Fruit fly (Drosophila melanogaster) whole organism, embryonic: ENCODE data around the gene CG12379.
A peak's percentile ranks its signal among the peaks of the same experiment; 100 is the strongest.

ENCODE experiments used
- Abd-B ChIP-seq: fragments of 200-800 bp; sonication (Bioruptor generic); optimal IDR thresholded peaks from 2 replicates; lab custom pipeline; 2018; ENCODE audit warnings: missing biosample characterization, mild to moderate bottlenecking, missing genetic modification characterization, moderate library complexity
- Blimp-1 ChIP-seq: fragments of 200-800 bp; sonication (Bioruptor generic); optimal IDR thresholded peaks from 3 replicates; lab custom pipeline; 2018; ENCODE audit warnings: missing biosample characterization, missing genetic modification characterization, mild to moderate bottlenecking, moderate library complexity, missing genetic modification reagents
- BtbVII ChIP-seq: fragments of 200-800 bp; sonication (Bioruptor generic); optimal IDR thresholded peaks from 3 replicates; lab custom pipeline; 2017; ENCODE audit warnings: missing biosample characterization, mild to moderate bottlenecking, missing genetic modification characterization
- CG10462 ChIP-seq: fragments of 200-800 bp; sonication (Bioruptor generic); optimal IDR thresholded peaks from 2 replicates; lab custom pipeline; 2016; ENCODE audit warnings: missing biosample characterization, missing genetic modification characterization
- CG10565 ChIP-seq: fragments of 200-800 bp; sonication (Bioruptor generic); optimal IDR thresholded peaks from 3 replicates; lab custom pipeline; 2016; ENCODE audit warnings: missing biosample characterization, mild to moderate bottlenecking, missing genetic modification characterization
- CG12071 ChIP-seq: fragments of 200-800 bp; sonication (Bioruptor generic); optimal IDR thresholded peaks from 3 replicates; lab custom pipeline; 2018; ENCODE audit warnings: missing biosample characterization, mild to moderate bottlenecking, missing genetic modification characterization
- CG12299 ChIP-seq: fragments of 200-800 bp; sonication (Bioruptor generic); optimal IDR thresholded peaks from 2 replicates; lab custom pipeline; 2018; ENCODE audit warnings: missing biosample characterization, mild to moderate bottlenecking, missing genetic modification characterization
- CG12391 ChIP-seq: fragments of 200-800 bp; sonication (Bioruptor generic); optimal IDR thresholded peaks from 3 replicates; lab custom pipeline; 2018; ENCODE audit warnings: missing biosample characterization, mild to moderate bottlenecking, missing genetic modification characterization, moderate library complexity
- CG12744 ChIP-seq: fragments of 200-800 bp; sonication (Bioruptor generic); optimal IDR thresholded peaks from 2 replicates; lab custom pipeline; 2016; ENCODE audit warnings: missing biosample characterization, missing genetic modification characterization
- CG13123 ChIP-seq: fragments of 200-800 bp; sonication (Bioruptor generic); optimal IDR thresholded peaks from 2 replicates; lab custom pipeline; 2016; ENCODE audit warnings: missing biosample characterization, missing genetic modification characterization
- CG15011 ChIP-seq: fragments of 200-800 bp; sonication (Bioruptor generic); optimal IDR thresholded peaks from 3 replicates; lab custom pipeline; 2018; ENCODE audit warnings: missing biosample characterization, mild to moderate bottlenecking, missing genetic modification characterization
- CG17186 ChIP-seq: fragments of 200-800 bp; sonication (Bioruptor generic); optimal IDR thresholded peaks from 3 replicates; lab custom pipeline; 2017; ENCODE audit warnings: missing biosample characterization, missing genetic modification reagents, missing genetic modification characterization
- CG17328 ChIP-seq: fragments of 200-800 bp; sonication (Bioruptor generic); IDR thresholded peaks from 2 replicates; pipeline ENCODE4 v1.3.6; 2022; ENCODE audit warnings: missing biosample characterization, missing genetic modification characterization
- CG2120 ChIP-seq: fragments of 200-800 bp; sonication (Bioruptor generic); optimal IDR thresholded peaks from 3 replicates; lab custom pipeline; 2016; ENCODE audit warnings: missing biosample characterization, missing genetic modification characterization
- CG31441 ChIP-seq: fragments of 200-800 bp; sonication (Bioruptor generic); IDR thresholded peaks from 2 replicates; pipeline ENCODE4 v1.3.6; 2022; ENCODE audit warnings: missing biosample characterization, missing genetic modification characterization
- CG3407 ChIP-seq: fragments of 200-800 bp; sonication (Bioruptor generic); optimal IDR thresholded peaks from 2 replicates; lab custom pipeline; 2018; ENCODE audit warnings: missing biosample characterization, mild to moderate bottlenecking, missing genetic modification characterization
- CG4328 ChIP-seq: fragments of 200-800 bp; sonication (Bioruptor generic); optimal IDR thresholded peaks from 3 replicates; lab custom pipeline; 2017; ENCODE audit warnings: missing biosample characterization, missing genetic modification reagents, missing genetic modification characterization
- CG6654 ChIP-seq: fragments of 200-800 bp; sonication (Bioruptor generic); optimal IDR thresholded peaks from 2 replicates; lab custom pipeline; 2017; ENCODE audit warnings: missing biosample characterization, mild to moderate bottlenecking, missing genetic modification characterization
- CG6689 ChIP-seq: fragments of 200-800 bp; sonication (Bioruptor generic); IDR thresholded peaks from 2 replicates; pipeline ENCODE4 v1.3.6; 2022; ENCODE audit warnings: missing biosample characterization, missing genetic modification characterization
- CG6765 ChIP-seq: fragments of 200-800 bp; sonication (Bioruptor generic); optimal IDR thresholded peaks from 3 replicates; lab custom pipeline; 2017; ENCODE audit warnings: missing biosample characterization, mild to moderate bottlenecking, missing genetic modification characterization
- Dll ChIP-seq: fragments of 200-800 bp; sonication (Bioruptor generic); IDR thresholded peaks from 4 replicates; pipeline ENCODE4 v1.3.6; 2022; ENCODE audit warnings: missing biosample characterization, missing genetic modification characterization; ENCODE audit not compliant: partially characterized antibody
- ERR ChIP-seq: fragments of 200-800 bp; sonication (Bioruptor generic); optimal IDR thresholded peaks from 2 replicates; lab custom pipeline; 2016; ENCODE audit warnings: missing biosample characterization, missing genetic modification characterization
- Fer3 ChIP-seq: fragments of 200-800 bp; sonication (Bioruptor generic); optimal IDR thresholded peaks from 2 replicates; lab custom pipeline; 2018; ENCODE audit warnings: missing biosample characterization, mild to moderate bottlenecking, missing genetic modification characterization, moderate library complexity
- Gsc ChIP-seq: fragments of 200-800 bp; sonication (Bioruptor generic); IDR thresholded peaks from 2 replicates; pipeline ENCODE4 v1.3.6; 2022; ENCODE audit warnings: missing biosample characterization, missing genetic modification characterization
- HLHmδ ChIP-seq: fragments of 200-800 bp; sonication (Bioruptor generic); optimal IDR thresholded peaks from 2 replicates; lab custom pipeline; 2018; ENCODE audit warnings: missing biosample characterization, mild to moderate bottlenecking, missing genetic modification characterization, moderate library complexity
- HmgZ ChIP-seq: fragments of 200-800 bp; sonication (Bioruptor generic); optimal IDR thresholded peaks from 2 replicates; lab custom pipeline; 2018; ENCODE audit warnings: missing biosample characterization, mild to moderate bottlenecking, missing genetic modification characterization
- Jarid2 ChIP-seq: fragments of 200-800 bp; sonication (Bioruptor generic); optimal IDR thresholded peaks from 3 replicates; lab custom pipeline; 2017; ENCODE audit warnings: mild to moderate bottlenecking, missing biosample characterization, missing genetic modification reagents, missing genetic modification characterization
- MTF-1 ChIP-seq: fragments of 200-800 bp; sonication (Bioruptor generic); optimal IDR thresholded peaks from 2 replicates; lab custom pipeline; 2018; ENCODE audit warnings: missing biosample characterization, mild to moderate bottlenecking, missing genetic modification characterization, borderline replicate concordance
- NC2β ChIP-seq: fragments of 200-800 bp; sonication (Bioruptor generic); optimal IDR thresholded peaks from 2 replicates; lab custom pipeline; 2016; ENCODE audit warnings: missing biosample characterization, missing genetic modification characterization
- Neu2 ChIP-seq: fragments of 200-800 bp; sonication (Bioruptor generic); optimal IDR thresholded peaks from 3 replicates; lab custom pipeline; 2016; ENCODE audit warnings: missing biosample characterization, missing genetic modification characterization, borderline replicate concordance
- Ssrp ChIP-seq: fragments of 200-800 bp; sonication (Bioruptor generic); optimal IDR thresholded peaks from 2 replicates; lab custom pipeline; 2018; ENCODE audit warnings: missing biosample characterization, mild to moderate bottlenecking, missing genetic modification characterization, moderate library complexity
- Vsx1 ChIP-seq: fragments of 200-800 bp; sonication (Bioruptor generic); optimal IDR thresholded peaks from 2 replicates; lab custom pipeline; 2017; ENCODE audit warnings: missing biosample characterization, mild to moderate bottlenecking, missing genetic modification characterization, missing genetic modification reagents
- bsh ChIP-seq, 2 experiments: fragments of 200-800 bp; sonication (Bioruptor generic); optimal IDR thresholded peaks; 2 replicates each; lab custom pipeline; 2017 to 2018; ENCODE audit warnings: mild to moderate bottlenecking in 2 of 2, missing biosample characterization in 2 of 2, missing genetic modification characterization in 2 of 2, moderate library complexity in 1 of 2
- ci ChIP-seq: fragments of 200-800 bp; sonication (Bioruptor generic); IDR thresholded peaks from 3 replicates; pipeline ENCODE4 v1.3.6; 2022; ENCODE audit warnings: missing biosample characterization, missing genetic modification characterization
- fd3F ChIP-seq: fragments of 200-800 bp; sonication (Bioruptor generic); optimal IDR thresholded peaks from 2 replicates; lab custom pipeline; 2018; ENCODE audit warnings: missing biosample characterization, mild to moderate bottlenecking, missing genetic modification characterization, moderate library complexity
- hb ChIP-seq: fragments of 200-800 bp; sonication (Bioruptor generic); IDR thresholded peaks from 3 replicates; pipeline ENCODE4 v1.3.6; 2022; ENCODE audit warnings: missing biosample characterization, missing genetic modification characterization; ENCODE audit not compliant: partially characterized antibody
- kah ChIP-seq: fragments of 200-800 bp; sonication (Bioruptor generic); optimal IDR thresholded peaks from 2 replicates; lab custom pipeline; 2018; ENCODE audit warnings: missing biosample characterization, mild to moderate bottlenecking, missing genetic modification characterization
- luna ChIP-seq: fragments of 200-800 bp; sonication (Bioruptor generic); optimal IDR thresholded peaks from 2 replicates; lab custom pipeline; 2016; ENCODE audit warnings: missing biosample characterization, missing genetic modification characterization
- mirr ChIP-seq: fragments of 200-800 bp; sonication (Bioruptor generic); optimal IDR thresholded peaks from 3 replicates; lab custom pipeline; 2018; ENCODE audit warnings: missing biosample characterization, mild to moderate bottlenecking, missing genetic modification characterization
- org-1 ChIP-seq: fragments of 200-800 bp; sonication (Bioruptor generic); optimal IDR thresholded peaks from 2 replicates; lab custom pipeline; 2017; ENCODE audit warnings: missing biosample characterization, missing genetic modification characterization
- psq ChIP-seq: fragments of 200-800 bp; sonication (Bioruptor generic); optimal IDR thresholded peaks from 2 replicates; lab custom pipeline; 2017; ENCODE audit warnings: missing biosample characterization, missing genetic modification characterization
- pum ChIP-seq: fragments of 200-800 bp; sonication (Bioruptor generic); optimal IDR thresholded peaks from 2 replicates; lab custom pipeline; 2016; ENCODE audit warnings: missing biosample characterization, missing genetic modification characterization
- pzg ChIP-seq: fragments of 200-800 bp; sonication (Bioruptor generic); optimal IDR thresholded peaks from 3 replicates; lab custom pipeline; 2018; ENCODE audit warnings: missing biosample characterization, mild to moderate bottlenecking, missing genetic modification characterization, moderate library complexity
- rib ChIP-seq: fragments of 200-800 bp; sonication (Bioruptor generic); IDR thresholded peaks from 2 replicates; pipeline ENCODE4 v1.3.6; 2022; ENCODE audit warnings: missing biosample characterization, missing genetic modification characterization
- so ChIP-seq: fragments of 200-800 bp; sonication (Bioruptor generic); IDR thresholded peaks from 3 replicates; pipeline ENCODE4 v1.3.6; 2022; ENCODE audit warnings: missing biosample characterization, missing genetic modification characterization
- stwl ChIP-seq: fragments of 200-800 bp; sonication (Bioruptor generic); optimal IDR thresholded peaks from 3 replicates; lab custom pipeline; 2018; ENCODE audit warnings: missing biosample characterization, mild to moderate bottlenecking, missing genetic modification characterization, moderate library complexity
- tap ChIP-seq: fragments of 200-800 bp; optimal IDR thresholded peaks from 3 replicates; lab custom pipeline; 2019; ENCODE audit warnings: missing biosample characterization, mild to moderate bottlenecking, missing genetic modification characterization, moderate library complexity
- vvl ChIP-seq: fragments of 200-800 bp; sonication (Bioruptor generic); IDR thresholded peaks from 2 replicates; pipeline ENCODE4 v1.3.6; 2022; ENCODE audit warnings: missing biosample characterization, missing genetic modification characterization
- wek ChIP-seq: fragments of 200-800 bp; sonication (Bioruptor generic); optimal IDR thresholded peaks from 3 replicates; lab custom pipeline; 2018; ENCODE audit warnings: missing biosample characterization, mild to moderate bottlenecking, missing genetic modification characterization, moderate library complexity
- yki ChIP-seq: fragments of >200 bp; optimal IDR thresholded peaks from 3 replicates; lab custom pipeline; 2018
- zfh2 ChIP-seq: fragments of 200-800 bp; sonication (Bioruptor generic); optimal IDR thresholded peaks from 2 replicates; lab custom pipeline; 2016; ENCODE audit warnings: missing biosample characterization, missing genetic modification characterization

The CG12379 gene

dm6 chrX:15733995-15734394 lies at the start of gene CG12379, which contains the start of gene MagR (continued):
- TF ChIP-seq CG12299 (tag; lab: Kevin White, UChicago) (peak; percentile 61), yki (lab: Kevin White, UChicago) (no peak), rib (GFP tag; lab: Robert Waterston, UW) (no peak), kah (GFP tag; lab: Kevin White, UChicago) (peak; percentile 6), Ssrp (tag; lab: Kevin White, UChicago) (peak; percentile 44), mirr (GFP tag; lab: Kevin White, UChicago) (peak; percentile 24), wek (GFP tag; lab: Kevin White, UChicago) (no peak), CG17186 (GFP tag; lab: Kevin White, UChicago) (peak; percentile 7), pum (peak; percentile 55), BtbVII (peak; percentile 19), CG17328 (no peak), fd3F (GFP tag; lab: Kevin White, UChicago) (no peak), hb (peak; percentile 70; the same call in 1 of the 3 replicates), vvl (no peak; the same call in 1 of the 2 replicates), CG6689 (GFP tag; lab: Robert Waterston, UW) (peak; percentile 28; the same call in 1 of the 2 replicates), CG6765 (GFP tag; lab: Kevin White, UChicago) (no peak), CG12744 (GFP tag; lab: Kevin White, UChicago) (peak; percentile 9), CG6654 (no peak), org-1 (GFP tag; lab: Kevin White, UChicago) (no peak), Neu2 (peak; percentile 98), CG10462 (GFP tag; lab: Kevin White, UChicago) (no peak), ERR (no peak), pzg (peak; percentile 58), CG13123 (GFP tag; lab: Kevin White, UChicago) (no peak), HLHmδ (GFP tag; lab: Kevin White, UChicago) (no peak), CG3407 (GFP tag; lab: Kevin White, UChicago) (no peak), Blimp-1 (GFP tag; lab: Kevin White, UChicago) (no peak), Dll (GFP tag; lab: Robert Waterston, UW) (peak; percentile 80), CG31441 (GFP tag; lab: Robert Waterston, UW) (peak; percentile 96), CG12391 (peak; percentile 65), luna (GFP tag; lab: Kevin White, UChicago) (no peak), stwl (no peak), NC2β (GFP tag; lab: Kevin White, UChicago) (peak; percentile 41), Gsc (no peak), Fer3 (peak; percentile 66), CG15011 (GFP tag; lab: Kevin White, UChicago) (no peak), bsh (GFP tag; optimal IDR thresholded peaks at IDR 0.05; lab: Kevin White, UChicago) (peak in 1 of 2 experiments; percentile 7), Abd-B (peak; percentile 63), so (GFP tag; lab: Robert Waterston, UW) (no peak), CG10565 (GFP tag; lab: Kevin White, UChicago) (no peak), CG12071 (no peak), Vsx1 (GFP tag; lab: Kevin White, UChicago) (no peak), zfh2 (GFP tag; lab: Kevin White, UChicago) (peak; percentile 64), CG2120 (GFP tag; lab: Kevin White, UChicago) (peak; percentile 79), Jarid2 (GFP tag; lab: Kevin White, UChicago) (no peak), MTF-1 (GFP tag; lab: Kevin White, UChicago) (no peak), ci (GFP tag; lab: Robert Waterston, UW) (no peak), psq (no peak), HmgZ (tag; lab: Kevin White, UChicago) (peak; percentile 42), tap (no peak), CG4328 (GFP tag; lab: Kevin White, UChicago) (no peak)
